Worm (Caenorhabditis elegans): ENCODE data around the gene sod-3.

- TF ChIP-seq sem-2 (GFP tag; optimal IDR thresholded peaks at IDR 0.05) (no peak), lsy-2 (tag; optimal IDR thresholded peaks at IDR 0.05) (no peak), nhr-12 (tag; optimal IDR thresholded peaks at IDR 0.05) (no peak), ztf-11 (tag; optimal IDR thresholded peaks at IDR 0.05) (no peak), unc-62 (GFP tag; optimal IDR thresholded peaks at IDR 0.05) (no peak), mls-2 (tag; optimal IDR thresholded peaks at IDR 0.05) (no peak), snpc-4 (tag; optimal IDR thresholded peaks at IDR 0.05) (no peak), bed-3 (GFP tag; optimal IDR thresholded peaks at IDR 0.05) (no peak), lin-13 (tag; optimal IDR thresholded peaks at IDR 0.05) (no peak), ham-2 (GFP tag; optimal IDR thresholded peaks at IDR 0.05) (no peak), tbx-8 (GFP tag; optimal IDR thresholded peaks at IDR 0.05) (no peak), cnd-1 (tag; optimal IDR thresholded peaks at IDR 0.05) (no peak), pha-4 (tag; optimal IDR thresholded peaks at IDR 0.05) (no peak)
Measured at ce11 chrX:17107670-17108069, 15.1 kb downstream of the sod-3 start, which contains the start of gene lido-4.
